Worm (Caenorhabditis elegans) whole organism, L4 larva: ENCODE results near the gene mif-2.

ENCODE experiments used
- D1046.2 ChIP-seq: fragments of 200-800 bp; sonication (Bioruptor generic); IDR thresholded peaks from 2 replicates; pipeline ENCODE4 v1.3.6; 2022; ENCODE audit warnings: missing genetic modification characterization, missing compliant biosample characterization
- F10B5.3 ChIP-seq: sonication (generic microtip); optimal IDR thresholded peaks from 2 replicates; lab custom pipeline; 2016; ENCODE audit warnings: mild to moderate bottlenecking, missing genetic modification characterization, missing compliant biosample characterization
- F37D6.2 ChIP-seq: sonication (generic microtip); optimal IDR thresholded peaks from 2 replicates; lab custom pipeline; 2016; ENCODE audit warnings: mild to moderate bottlenecking, missing genetic modification characterization, missing compliant biosample characterization
- R02D3.7 ChIP-seq: fragments of 150-350 bp; sonication (generic microtip); optimal IDR thresholded peaks from 3 replicates; lab custom pipeline; 2014; ENCODE audit warnings: missing biosample characterization, missing genetic modification characterization
- T20F7.1 ChIP-seq: fragments of 200-800 bp; sonication (Bioruptor generic); optimal IDR thresholded peaks from 2 replicates; lab custom pipeline; 2018; ENCODE audit warnings: mild to moderate bottlenecking, missing genetic modification characterization, missing compliant biosample characterization
- Y75B8A.6 ChIP-seq: fragments of 200-800 bp; sonication (Bioruptor generic); IDR thresholded peaks from 2 replicates; pipeline ENCODE4 v1.3.6; 2022; ENCODE audit warnings: missing genetic modification reagents, missing genetic modification characterization, missing compliant biosample characterization
- ZK337.2 ChIP-seq: fragments of 200-800 bp; sonication (Bioruptor generic); IDR thresholded peaks from 2 replicates; pipeline ENCODE4 v1.3.6; 2022; ENCODE audit warnings: missing genetic modification reagents, missing genetic modification characterization, missing compliant biosample characterization
- ZK546.5 ChIP-seq, 2 experiments: sonication (generic microtip); optimal IDR thresholded peaks; 2 replicates each; lab custom pipeline; 2017; ENCODE audit warnings: missing biosample characterization in 2 of 2, missing genetic modification characterization in 2 of 2
- aha-1 ChIP-seq: fragments of 150-350 bp; peaks from one replicate; lab custom pipeline; 2014; ENCODE audit warnings: missing biosample characterization, missing genetic modification characterization
- ama-1 ChIP-seq: fragments of 150-350 bp; optimal IDR thresholded peaks from 2 replicates; lab custom pipeline; 2014; ENCODE audit warnings: inconsistent platforms, mixed read lengths
- attf-4 ChIP-seq: sonication (generic microtip); optimal IDR thresholded peaks from 3 replicates; lab custom pipeline; 2017; ENCODE audit warnings: missing biosample characterization, missing genetic modification characterization
- ceh-28 ChIP-seq: fragments of 150-350 bp; optimal IDR thresholded peaks from 2 replicates; lab custom pipeline; 2014; ENCODE audit warnings: missing biosample characterization, missing genetic modification reagents, missing genetic modification characterization
- ceh-32 ChIP-seq: sonication (generic microtip); optimal IDR thresholded peaks from 2 replicates; lab custom pipeline; 2016; ENCODE audit warnings: mild to moderate bottlenecking, missing genetic modification characterization, missing compliant biosample characterization; ENCODE audit not compliant: poor library complexity
- ceh-82 ChIP-seq: sonication (generic microtip); optimal IDR thresholded peaks from 2 replicates; lab custom pipeline; 2017; ENCODE audit warnings: missing biosample characterization, missing genetic modification characterization
- ces-1 ChIP-seq: fragments of 150-350 bp; sonication (generic microtip); optimal IDR thresholded peaks from 4 replicates; lab custom pipeline; 2014; ENCODE audit warnings: missing biosample characterization, missing genetic modification reagents, missing genetic modification characterization
- cey-2 ChIP-seq: sonication (generic microtip); optimal IDR thresholded peaks from 3 replicates; lab custom pipeline; 2017; ENCODE audit warnings: missing genetic modification characterization, mild to moderate bottlenecking, missing compliant biosample characterization, antibody characterized with exemption, borderline replicate concordance; ENCODE audit not compliant: insufficient read depth
- daf-12 ChIP-seq: fragments of 150-350 bp; optimal IDR thresholded peaks from 2 replicates; lab custom pipeline; 2014; ENCODE audit warnings: missing biosample characterization, missing genetic modification reagents, missing genetic modification characterization
- daf-16 ChIP-seq, 3 experiments: sonication (generic microtip); optimal IDR thresholded peaks; 2 replicates each; lab custom pipeline; 2016 to 2017; ENCODE audit warnings: missing genetic modification characterization in 3 of 3, missing genetic modification reagents in 3 of 3, mild to moderate bottlenecking in 2 of 3, missing compliant biosample characterization in 2 of 3, missing biosample characterization in 1 of 3, moderate library complexity in 1 of 3
- dpl-1 ChIP-seq: fragments of 150-350 bp; optimal IDR thresholded peaks from 2 replicates; lab custom pipeline; 2014; ENCODE audit warnings: missing biosample characterization, missing genetic modification reagents, missing genetic modification characterization
- egl-27 ChIP-seq: sonication (generic microtip); optimal IDR thresholded peaks from 3 replicates; lab custom pipeline; 2017; ENCODE audit warnings: missing biosample characterization, missing genetic modification reagents, missing genetic modification characterization
- fkh-10 ChIP-seq: fragments of 150-350 bp; optimal IDR thresholded peaks from 2 replicates; lab custom pipeline; 2014; ENCODE audit warnings: missing biosample characterization, missing genetic modification reagents, missing genetic modification characterization
- fos-1 ChIP-seq: fragments of 150-350 bp; optimal IDR thresholded peaks from 2 replicates; lab custom pipeline; 2014; ENCODE audit warnings: missing biosample characterization, missing genetic modification characterization
- gei-8 ChIP-seq: fragments of 200-800 bp; sonication (Bioruptor generic); optimal IDR thresholded peaks from 2 replicates; lab custom pipeline; 2018; ENCODE audit warnings: mild to moderate bottlenecking, missing genetic modification characterization, missing compliant biosample characterization
- hif-1 ChIP-seq, 2 experiments: sonication (generic microtip); optimal IDR thresholded peaks; 2 replicates each; lab custom pipeline; 2016 to 2017; ENCODE audit warnings: missing compliant biosample characterization in 2 of 2, missing genetic modification characterization in 2 of 2, missing genetic modification reagents in 2 of 2, missing genotype in 2 of 2, mild to moderate bottlenecking in 1 of 2
- lim-7 ChIP-seq: fragments of 200-800 bp; sonication (Bioruptor generic); IDR thresholded peaks from 2 replicates; pipeline ENCODE4 v1.3.6; 2022; ENCODE audit warnings: missing genetic modification characterization, missing compliant biosample characterization
- lin-1 ChIP-seq: fragments of 200-800 bp; sonication (Bioruptor generic); IDR thresholded peaks from 2 replicates; pipeline ENCODE4 v1.3.6; 2022; ENCODE audit warnings: missing genetic modification reagents, missing genetic modification characterization, missing compliant biosample characterization
- lin-29 ChIP-seq: fragments of 200-800 bp; sonication (Bioruptor generic); IDR thresholded peaks from 2 replicates; pipeline ENCODE4 v1.3.6; 2022; ENCODE audit warnings: missing genetic modification reagents, missing genetic modification characterization, missing compliant biosample characterization
- lin-39 ChIP-seq: fragments of 150-350 bp; optimal IDR thresholded peaks from 2 replicates; lab custom pipeline; 2014; ENCODE audit warnings: missing biosample characterization, missing genetic modification reagents, missing genetic modification characterization
- lir-3 ChIP-seq: sonication (generic microtip); optimal IDR thresholded peaks from 2 replicates; lab custom pipeline; 2016; ENCODE audit warnings: mild to moderate bottlenecking, missing genetic modification characterization, missing compliant biosample characterization
- lsy-2 ChIP-seq, 2 experiments: fragments of 150-350 bp in 1 of 2; sonication (generic microtip) in 1 of 2; optimal IDR thresholded peaks; 2 replicates each; lab custom pipeline; 2014 to 2017; ENCODE audit warnings: missing biosample characterization in 2 of 2, missing genetic modification characterization in 2 of 2
- madf-5 ChIP-seq, 2 experiments: fragments of 200-800 bp; sonication (Bioruptor generic); IDR thresholded peaks; 2 replicates each; pipeline ENCODE4 v1.3.6; 2022; ENCODE audit warnings: missing compliant biosample characterization in 2 of 2, missing genetic modification characterization in 2 of 2
- madf-9 ChIP-seq: fragments of 200-800 bp; sonication (Bioruptor generic); conservative IDR thresholded peaks from 2 replicates; pipeline ENCODE4 v1.3.6; 2022; ENCODE audit warnings: missing genetic modification reagents, missing genetic modification characterization, missing compliant biosample characterization
- mdt-29 ChIP-seq: fragments of 200-800 bp; sonication (Bioruptor generic); IDR thresholded peaks from 2 replicates; pipeline ENCODE4 v1.3.6; 2022; ENCODE audit warnings: missing genetic modification reagents, missing genetic modification characterization, missing compliant biosample characterization
- nhr-102 ChIP-seq: sonication (generic microtip); optimal IDR thresholded peaks from 2 replicates; lab custom pipeline; 2016; ENCODE audit warnings: mild to moderate bottlenecking, missing genetic modification characterization, moderate library complexity, missing compliant biosample characterization
- nhr-11 ChIP-seq: fragments of 150-350 bp; optimal IDR thresholded peaks from 2 replicates; lab custom pipeline; 2014; ENCODE audit warnings: missing biosample characterization, missing genetic modification characterization
- nhr-111 ChIP-seq: fragments of 200-800 bp; sonication (Bioruptor generic); optimal IDR thresholded peaks from 2 replicates; lab custom pipeline; 2018; ENCODE audit warnings: mild to moderate bottlenecking, missing genetic modification characterization, missing compliant biosample characterization
- nhr-6 ChIP-seq: fragments of 150-350 bp; optimal IDR thresholded peaks from 2 replicates; lab custom pipeline; 2014; ENCODE audit warnings: missing biosample characterization, missing genetic modification characterization
- nhr-77 ChIP-seq: fragments of 150-350 bp; optimal IDR thresholded peaks from 2 replicates; lab custom pipeline; 2014; ENCODE audit warnings: missing biosample characterization, missing genetic modification characterization
- php-3 ChIP-seq: fragments of 200-800 bp; sonication (Bioruptor generic); IDR thresholded peaks from 2 replicates; pipeline ENCODE4 v1.3.6; 2022; ENCODE audit warnings: missing genetic modification reagents, missing genetic modification characterization, missing compliant biosample characterization
- saeg-2 ChIP-seq: fragments of 200-800 bp; sonication (Bioruptor generic); IDR thresholded peaks from 2 replicates; pipeline ENCODE4 v1.3.6; 2022; ENCODE audit warnings: missing genetic modification reagents, missing genetic modification characterization, missing compliant biosample characterization
- skn-1 ChIP-seq: fragments of 150-350 bp; optimal IDR thresholded peaks from 2 replicates; lab custom pipeline; 2014; ENCODE audit warnings: missing biosample characterization, missing genetic modification characterization
- snpc-4 ChIP-seq: fragments of 150-350 bp; optimal IDR thresholded peaks from 2 replicates; lab custom pipeline; 2014; ENCODE audit warnings: missing biosample characterization, missing genetic modification characterization
- spr-1 ChIP-seq: sonication (generic microtip); optimal IDR thresholded peaks from 2 replicates; lab custom pipeline; 2016; ENCODE audit warnings: mild to moderate bottlenecking, missing genetic modification characterization, missing compliant biosample characterization
- tag-97 ChIP-seq: fragments of 200-800 bp; sonication (Bioruptor generic); IDR thresholded peaks from 2 replicates; pipeline ENCODE4 v1.3.6; 2022; ENCODE audit warnings: missing genetic modification characterization, missing compliant biosample characterization
- unc-62 ChIP-seq, 3 experiments: fragments of 150-350 bp in 1 of 3; sonication (generic microtip); optimal IDR thresholded peaks in 2 of 3; peaks in 1 of 3; 1 replicate in 1 of 3; 2 replicates in 2 of 3; lab custom pipeline; 2014 to 2017; ENCODE audit warnings: missing biosample characterization in 3 of 3, missing genetic modification characterization in 3 of 3, missing genetic modification reagents in 3 of 3, missing genotype in 1 of 3
- vab-7 ChIP-seq: fragments of 200-800 bp; sonication (Bioruptor generic); IDR thresholded peaks from 2 replicates; pipeline ENCODE4 v1.3.6; 2022; ENCODE audit warnings: missing genetic modification reagents, missing genetic modification characterization, missing compliant biosample characterization
- zip-2 ChIP-seq: fragments of 150-350 bp; optimal IDR thresholded peaks from 2 replicates; lab custom pipeline; 2014; ENCODE audit warnings: missing biosample characterization, missing genetic modification characterization
- ztf-11 ChIP-seq: fragments of 150-350 bp; optimal IDR thresholded peaks from 2 replicates; lab custom pipeline; 2014; ENCODE audit warnings: missing biosample characterization, missing genetic modification characterization

mif-2 gene

DNA sequence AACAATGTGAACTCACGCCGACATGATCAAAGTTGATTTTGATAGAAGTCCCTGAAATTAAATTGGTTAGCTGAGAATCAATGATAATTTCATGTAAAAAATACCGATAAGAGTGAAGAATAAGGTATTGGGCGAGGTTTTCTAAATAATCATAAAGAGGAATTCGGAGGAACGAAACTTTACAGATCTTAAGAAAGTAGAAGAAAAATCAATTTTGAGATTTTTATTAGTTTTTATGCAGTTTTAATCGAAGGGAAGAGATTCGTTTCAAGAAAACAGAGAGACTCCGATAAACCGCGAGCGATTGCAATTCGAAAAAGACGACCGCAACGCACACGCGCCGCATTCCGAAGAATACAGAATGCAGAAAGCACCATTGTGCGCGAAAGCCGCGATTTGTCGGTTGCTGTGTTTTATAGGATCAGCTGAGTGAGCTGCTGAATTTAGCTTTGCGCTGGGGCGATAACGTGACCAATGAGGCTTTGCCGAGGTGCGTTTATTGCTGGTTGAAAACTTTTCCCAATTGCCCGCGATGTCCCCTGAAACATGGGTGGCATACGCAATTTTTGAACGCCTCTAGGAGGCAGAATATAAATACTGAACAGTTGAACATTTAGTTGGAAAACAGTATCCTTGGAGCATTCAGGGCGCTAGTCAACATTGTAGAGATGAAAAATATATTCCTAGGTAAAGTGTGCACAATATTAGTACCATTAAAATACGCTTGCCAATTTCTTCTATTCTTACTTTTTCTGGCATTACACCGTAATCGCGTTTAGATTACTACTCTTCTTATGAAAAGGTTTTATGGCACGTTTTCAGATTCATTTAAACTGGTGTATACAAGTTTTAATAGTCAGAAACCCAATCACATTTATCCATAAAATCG is 1.7 kb upstream of the mif-2 start, which contains the start of gene snr-4:
Gene snr-4 (minus strand): TSS at position 51 of the 889 bp plus-strand sequence.
- no peak for TF ChIP-seq ceh-82 (tag; lab: Kevin White, UChicago)
- peak; percentile 21 for TF ChIP-seq ceh-32
- TF ChIP-seq unc-62 (GFP tag; optimal IDR thresholded peaks at IDR 0.05 in 1 of 2; lab: Kevin White, UChicago): peak in 1 of 2 experiments; percentile 98
- no peak for TF ChIP-seq unc-62 (tag; optimal IDR thresholded peaks at IDR 0.05; lab: Kevin White, UChicago)
- no peak for TF ChIP-seq ztf-11 (tag; lab: Kevin White, UChicago)
- TF ChIP-seq R02D3.7 (tag; lab: Kevin White, UChicago): no peak
- peak; percentile 43; the same call in 1 of the 2 replicates for TF ChIP-seq madf-9
- peak; percentile 78 for TF ChIP-seq spr-1
- peak; percentile 98 for TF ChIP-seq nhr-6
- peak; percentile 18 for TF ChIP-seq lir-3 (tag; lab: Kevin White, UChicago)
- TF ChIP-seq ceh-28: no peak
- no peak for TF ChIP-seq skn-1
- peak; percentile 85 for TF ChIP-seq F37D6.2 (tag; lab: Kevin White, UChicago)
- peak; percentile 98 for TF ChIP-seq ama-1 (lab: Kevin White, UChicago)
- TF ChIP-seq zip-2 (tag; lab: Kevin White, UChicago): peak; percentile 66
- no peak for TF ChIP-seq attf-4 (tag; lab: Kevin White, UChicago)
- peak; percentile 73 for TF ChIP-seq fkh-10 (GFP tag; lab: Kevin White, UChicago)
- TF ChIP-seq aha-1 (tag; lab: Kevin White, UChicago): peak; percentile 96
- TF ChIP-seq nhr-11: peak; percentile 90
- no peak for TF ChIP-seq fos-1 (tag; lab: Kevin White, UChicago)
- TF ChIP-seq nhr-111 (GFP tag; lab: Kevin White, UChicago): peak; percentile 72
- no peak for TF ChIP-seq cey-2 (tag; lab: Kevin White, UChicago)
- TF ChIP-seq ZK546.5 (tag; optimal IDR thresholded peaks at IDR 0.05; lab: Kevin White, UChicago): no peak
- no peak for TF ChIP-seq ces-1 (GFP tag; lab: Kevin White, UChicago)
- peak; percentile 50; the same call in 1 of the 2 replicates for TF ChIP-seq saeg-2
- TF ChIP-seq Y75B8A.6: peak; percentile 69; the same call in 1 of the 2 replicates
- no peak; the same call in 1 of the 2 replicates for TF ChIP-seq tag-97 (GFP tag; lab: Robert Waterston, UW)
- TF ChIP-seq nhr-102: peak; percentile 93
- TF ChIP-seq dpl-1: peak; percentile 82
- peak; percentile 56; the same call in 1 of the 2 replicates for TF ChIP-seq D1046.2 (GFP tag; lab: Robert Waterston, UW)
- no peak for TF ChIP-seq egl-27 (tag; lab: Kevin White, UChicago)
- TF ChIP-seq ZK337.2 (GFP tag; lab: Robert Waterston, UW): no peak
- TF ChIP-seq vab-7 (GFP tag; lab: Robert Waterston, UW): peak; percentile 70
- peak; percentile 72 for TF ChIP-seq lim-7 (GFP tag; lab: Robert Waterston, UW)
- no peak for TF ChIP-seq lin-29 (GFP tag; lab: Robert Waterston, UW)
- no peak for TF ChIP-seq lin-39 (tag; lab: Kevin White, UChicago)
- TF ChIP-seq nhr-77 (tag; lab: Kevin White, UChicago): peak; percentile 90
- peak; percentile 75 to 91 for TF ChIP-seq lsy-2 (tag; optimal IDR thresholded peaks at IDR 0.05; lab: Kevin White, UChicago)
- peak; percentile 97 for TF ChIP-seq snpc-4 (tag; lab: Kevin White, UChicago)
- peak; percentile 50 to 84 for TF ChIP-seq hif-1 (tag; optimal IDR thresholded peaks at IDR 0.05; lab: Kevin White, UChicago)
- TF ChIP-seq daf-12 (tag; lab: Kevin White, UChicago): no peak
- peak; percentile 92 for TF ChIP-seq lin-1 (GFP tag; lab: Robert Waterston, UW)
- peak; percentile 88 for TF ChIP-seq F10B5.3 (tag; lab: Kevin White, UChicago)
- peak; percentile 91 for TF ChIP-seq mdt-29 (GFP tag; lab: Robert Waterston, UW)
- peak; percentile 87 for TF ChIP-seq php-3
- TF ChIP-seq T20F7.1: peak; percentile 79
- TF ChIP-seq madf-5 (GFP tag; IDR thresholded peaks at IDR 0.05; lab: Robert Waterston, UW): 0 out of 4 replicates have a peak, but pooled peaks of 1 of the 2 experiments have one; percentile 22
- peak; percentile 69 for TF ChIP-seq gei-8 (GFP tag; lab: Kevin White, UChicago)
- TF ChIP-seq daf-16 (GFP tag; optimal IDR thresholded peaks at IDR 0.05; lab: Kevin White, UChicago): peak; percentile 60 to 88
- peak; percentile 80 for TF ChIP-seq daf-16 (tag; optimal IDR thresholded peaks at IDR 0.05; lab: Kevin White, UChicago)
